Fruit fly (Drosophila melanogaster) whole organism, pupa: ENCODE data around the gene Ras85D.

Experiments used
- CG14655 ChIP-seq: fragments of 200-800 bp; sonication (Bioruptor generic); optimal IDR thresholded peaks from 3 replicates; lab custom pipeline; 2017; ENCODE audit warnings: mild to moderate bottlenecking, missing biosample characterization, missing genetic modification reagents, missing genetic modification characterization
- Ets98B ChIP-seq: fragments of 200-800 bp; sonication (Bioruptor generic); IDR thresholded peaks from 2 replicates; pipeline ENCODE4 v1.3.6; 2022; ENCODE audit warnings: missing biosample characterization, missing genetic modification characterization
- Snoo ChIP-seq: fragments of 200-800 bp; sonication (Bioruptor generic); optimal IDR thresholded peaks from 3 replicates; lab custom pipeline; 2017; ENCODE audit warnings: missing biosample characterization, mild to moderate bottlenecking, missing genetic modification characterization, inconsistent platforms
- gl ChIP-seq: fragments of 200-800 bp; sonication (Bioruptor generic); optimal IDR thresholded peaks from 2 replicates; lab custom pipeline; 2018; ENCODE audit warnings: missing biosample characterization, mild to moderate bottlenecking, missing genetic modification characterization

dm6 chr3R:9533181-9534124 is 20.6 kb upstream of the Ras85D start:
- TF ChIP-seq Snoo (peak; percentile 98), Ets98B (peak; percentile 77; the same call in 1 of the 2 replicates), CG14655 (GFP tag; lab: Kevin White, UChicago) (peak; percentile 99), gl (tag; lab: Kevin White, UChicago) (peak; percentile 85)
